Fruit fly (Drosophila melanogaster): ENCODE data around the gene Dph4.

DNA sequence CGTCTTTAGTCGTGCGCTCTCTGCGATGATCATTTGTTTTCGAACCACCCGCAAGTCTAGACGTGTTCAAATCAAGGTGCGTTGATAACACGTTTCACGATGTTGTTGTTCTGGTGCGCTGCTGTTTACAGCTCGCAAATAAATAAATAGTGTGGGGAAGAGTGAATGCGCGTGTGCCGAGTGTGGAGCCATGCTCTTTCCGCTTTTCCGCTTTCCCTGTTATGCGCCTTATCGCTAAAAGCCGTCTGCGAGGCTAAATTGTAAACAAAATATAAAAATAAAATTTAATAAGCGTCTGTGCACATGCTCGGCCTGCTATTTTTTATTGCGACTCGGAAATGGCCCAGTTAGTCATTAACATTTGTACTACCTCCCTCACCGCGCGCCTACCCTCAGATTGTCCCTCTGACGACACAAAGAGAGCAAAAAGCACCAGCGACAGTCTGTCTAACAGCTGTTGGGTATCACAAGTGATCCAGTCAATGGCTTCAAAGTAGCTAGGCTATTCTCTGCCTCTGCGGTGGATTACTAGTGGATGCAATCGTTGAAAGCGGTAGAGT lies 48.8 kb upstream of the Dph4 start:
- TF ChIP-seq fru (GFP tag; optimal IDR thresholded peaks at IDR 0.05) (peak; percentile 41), Hr78 (GFP tag; optimal IDR thresholded peaks at IDR 0.05) (no peak), Hr83 (GFP tag; optimal IDR thresholded peaks at IDR 0.05; ENCODE audit: poor library complexity, severe bottlenecking) (peak; percentile 70), Myc (optimal IDR thresholded peaks at IDR 0.05) (no peak), foxo (GFP tag; optimal IDR thresholded peaks at IDR 0.05) (no peak), Dif (GFP tag; optimal IDR thresholded peaks at IDR 0.05; ENCODE audit: partially characterized antibody) (no peak), br (GFP tag; optimal IDR thresholded peaks at IDR 0.05) (no peak), N (GFP tag; optimal IDR thresholded peaks at IDR 0.05) (no peak), lola (GFP tag; optimal IDR thresholded peaks at IDR 0.05) (no peak)
